Worm (Caenorhabditis elegans) whole organism, L4 larva: ENCODE results near the gene F59B10.2.
A peak's percentile ranks its signal among the peaks of the same experiment; 100 is the strongest.

Experiments
- ceh-82 ChIP-seq: sonication (generic microtip); optimal IDR thresholded peaks from 2 replicates; lab custom pipeline; 2017; ENCODE audit warnings: missing biosample characterization, missing genetic modification characterization
- egl-27 ChIP-seq: sonication (generic microtip); optimal IDR thresholded peaks from 3 replicates; lab custom pipeline; 2017; ENCODE audit warnings: missing biosample characterization, missing genetic modification reagents, missing genetic modification characterization
- hlh-30 ChIP-seq: sonication (generic microtip); optimal IDR thresholded peaks from 2 replicates; lab custom pipeline; 2017; ENCODE audit warnings: antibody characterized with exemption, mild to moderate bottlenecking, missing genetic modification characterization, missing compliant biosample characterization; ENCODE audit not compliant: insufficient read depth
- nhr-10 ChIP-seq: fragments of 150-350 bp; optimal IDR thresholded peaks from 2 replicates; lab custom pipeline; 2014; ENCODE audit warnings: missing biosample characterization, missing genetic modification characterization
- nhr-77 ChIP-seq: fragments of 150-350 bp; optimal IDR thresholded peaks from 2 replicates; lab custom pipeline; 2014; ENCODE audit warnings: missing biosample characterization, missing genetic modification characterization

ce11 chrII:10554046-10554399 lies 44.4 kb upstream of the F59B10.2 start:
- TF ChIP-seq ceh-82 (no peak), egl-27 (tag; lab: Kevin White, UChicago) (no peak), nhr-10 (tag; lab: Kevin White, UChicago) (no peak), nhr-77 (tag; lab: Kevin White, UChicago) (no peak), hlh-30 (tag; lab: Kevin White, UChicago) (peak; percentile 41)
